Fruit fly (Drosophila melanogaster): ENCODE measurements around the gene Hsdl2.
A peak's percentile ranks its signal among the peaks of the same experiment; 100 is the strongest.

Hsdl2 gene

dm6 chr3R:27677174-27677726 is at the start of gene Hsdl2:
Gene Hsdl2, plus strand, starts transcription at chr3R:27677522.
- TF ChIP-seq Lpt (GFP tag; optimal IDR thresholded peaks at IDR 0.05) (peak; percentile 79), CG4318 (GFP tag; optimal IDR thresholded peaks at IDR 0.05) (no peak), fd85E (GFP tag; optimal IDR thresholded peaks at IDR 0.05) (peak; percentile 72), CG9139 (GFP tag; optimal IDR thresholded peaks at IDR 0.05) (peak; percentile 95), esn (GFP tag; optimal IDR thresholded peaks at IDR 0.05) (no peak), net (GFP tag; optimal IDR thresholded peaks at IDR 0.05) (peak; percentile 81), CG3032 (tag; optimal IDR thresholded peaks at IDR 0.05) (no peak), Hr38 (GFP tag; optimal IDR thresholded peaks at IDR 0.05) (no peak), Eip93F (GFP tag; optimal IDR thresholded peaks at IDR 0.05) (peak; percentile 26), CG10669 (GFP tag; optimal IDR thresholded peaks at IDR 0.05) (peak; percentile 84), Ets96B (tag; optimal IDR thresholded peaks at IDR 0.05) (peak; percentile 67), Sox14 (GFP tag; optimal IDR thresholded peaks at IDR 0.05) (peak; percentile 50), CG32006 (GFP tag; optimal IDR thresholded peaks at IDR 0.05) (peak; percentile 56), Hr4 (GFP tag; optimal IDR thresholded peaks at IDR 0.05) (peak; percentile 47), Sox15 (GFP tag; optimal IDR thresholded peaks at IDR 0.05) (no peak), Met (GFP tag; optimal IDR thresholded peaks at IDR 0.05) (peak; percentile 40), cyc (GFP tag; optimal IDR thresholded peaks at IDR 0.05) (peak; percentile 51), CG11294 (GFP tag; IDR thresholded peaks at IDR 0.05) (no peak), CG6854 (GFP tag; optimal IDR thresholded peaks at IDR 0.05) (peak; percentile 98), CG8632 (GFP tag; optimal IDR thresholded peaks at IDR 0.05) (no peak), CG1621 (tag; optimal IDR thresholded peaks at IDR 0.05) (peak; percentile 80), dac (GFP tag; optimal IDR thresholded peaks at IDR 0.05) (peak; percentile 41), Gug (GFP tag; IDR thresholded peaks at IDR 0.05) (no peak), Ets21C (GFP tag; optimal IDR thresholded peaks at IDR 0.05) (peak; percentile 55), CG11762 (GFP tag; optimal IDR thresholded peaks at IDR 0.05; ENCODE audit: insufficient read depth) (peak; percentile 73), acj6 (GFP tag; optimal IDR thresholded peaks at IDR 0.05) (peak; percentile 29), OdsH (GFP tag; optimal IDR thresholded peaks at IDR 0.05) (no peak), Eip78C (GFP tag) (no peak), CG15336 (GFP tag; IDR thresholded peaks at IDR 0.05) (peak; percentile 69; the same call in 1 of the 2 replicates), CG10631 (GFP tag; optimal IDR thresholded peaks at IDR 0.05) (no peak), CG3919 (GFP tag; optimal IDR thresholded peaks at IDR 0.05) (peak; percentile 87), lz (GFP tag; optimal IDR thresholded peaks at IDR 0.05) (peak; percentile 38), ss (GFP tag; optimal IDR thresholded peaks at IDR 0.05) (peak; percentile 94 to 97), pdm3 (GFP tag; optimal IDR thresholded peaks at IDR 0.05) (peak; percentile 56), CG7368 (GFP tag; optimal IDR thresholded peaks at IDR 0.05) (peak; percentile 79), fd59A (GFP tag; optimal IDR thresholded peaks at IDR 0.05) (no peak), Smox (GFP tag; optimal IDR thresholded peaks at IDR 0.05) (peak; percentile 44), Eip75B (GFP tag; optimal IDR thresholded peaks at IDR 0.05) (peak; percentile 53), CG16779 (tag; optimal IDR thresholded peaks at IDR 0.05) (peak; percentile 92), CG6163 (GFP tag; IDR thresholded peaks at IDR 0.05) (peak; percentile 56; the same call in 2 of the 3 replicates), svp (GFP tag) (peak; percentile 98), Sox102F (GFP tag; optimal IDR thresholded peaks at IDR 0.05) (peak; percentile 48), spab (GFP tag; optimal IDR thresholded peaks at IDR 0.05) (peak; percentile 86), Hr39 (GFP tag; optimal IDR thresholded peaks at IDR 0.05) (peak; percentile 27), CG8319 (GFP tag; optimal IDR thresholded peaks at IDR 0.05) (peak; percentile 68), CG8119 (GFP tag; IDR thresholded peaks at IDR 0.05) (peak; percentile 76), Blimp-1 (GFP tag; optimal IDR thresholded peaks at IDR 0.05) (peak; percentile 69), CG34406 (GFP tag; optimal IDR thresholded peaks at IDR 0.05) (no peak), topi (GFP tag; optimal IDR thresholded peaks at IDR 0.05) (peak; percentile 64), achi (GFP tag; optimal IDR thresholded peaks at IDR 0.05) (peak; percentile 63), dsx (GFP tag; optimal IDR thresholded peaks at IDR 0.05; ENCODE audit: poor library complexity, severe bottlenecking) (peak; percentile 59), fkh (GFP tag; optimal IDR thresholded peaks at IDR 0.05) (no peak)
